Fruit fly (Drosophila melanogaster) whole organism, prepupa: Measurements from ENCODE around the gene CG13359.

ENCODE experiments used
- CG10631 ChIP-seq: fragments of 200-800 bp; sonication (Bioruptor generic); optimal IDR thresholded peaks from 2 replicates; lab custom pipeline; 2016; ENCODE audit warnings: missing biosample characterization, missing genetic modification characterization
- CG11902 ChIP-seq: fragments of 200-800 bp; sonication (Bioruptor generic); optimal IDR thresholded peaks from 3 replicates; lab custom pipeline; 2016; ENCODE audit warnings: missing biosample characterization, missing genetic modification characterization
- CG15336 ChIP-seq: fragments of 200-800 bp; sonication (Bioruptor generic); IDR thresholded peaks from 2 replicates; pipeline ENCODE4 v1.3.6; 2022; ENCODE audit warnings: missing biosample characterization, missing genetic modification characterization
- CG1621 ChIP-seq: fragments of 200-800 bp; sonication (Bioruptor generic); optimal IDR thresholded peaks from 3 replicates; lab custom pipeline; 2018; ENCODE audit warnings: missing biosample characterization, mild to moderate bottlenecking, missing genetic modification characterization
- CG16779 ChIP-seq: fragments of 200-800 bp; sonication (Bioruptor generic); optimal IDR thresholded peaks from 3 replicates; lab custom pipeline; 2017; ENCODE audit warnings: missing biosample characterization, mild to moderate bottlenecking, missing genetic modification characterization
- CG3032 ChIP-seq: fragments of 200-800 bp; optimal IDR thresholded peaks from 2 replicates; lab custom pipeline; 2019; ENCODE audit warnings: missing biosample characterization, mild to moderate bottlenecking, missing genetic modification characterization, moderate library complexity
- CG31627 ChIP-seq: fragments of 200-800 bp; sonication (Bioruptor generic); optimal IDR thresholded peaks from 3 replicates; lab custom pipeline; 2016; ENCODE audit warnings: missing biosample characterization, missing genetic modification characterization
- CG32006 ChIP-seq: fragments of 200-800 bp; sonication (Bioruptor generic); optimal IDR thresholded peaks from 3 replicates; lab custom pipeline; 2017; ENCODE audit warnings: missing biosample characterization, mild to moderate bottlenecking, missing genetic modification characterization
- CG34406 ChIP-seq: fragments of 200-800 bp; sonication (Bioruptor generic); optimal IDR thresholded peaks from 3 replicates; lab custom pipeline; 2016; ENCODE audit warnings: missing biosample characterization, missing genetic modification characterization
- CG4318 ChIP-seq: fragments of 200-800 bp; sonication (Bioruptor generic); optimal IDR thresholded peaks from 3 replicates; lab custom pipeline; 2017; ENCODE audit warnings: missing biosample characterization, mild to moderate bottlenecking, missing genetic modification characterization
- CG6276 ChIP-seq: fragments of 200-800 bp; sonication (Bioruptor generic); optimal IDR thresholded peaks from 2 replicates; lab custom pipeline; 2017; ENCODE audit warnings: missing biosample characterization, mild to moderate bottlenecking, missing genetic modification characterization
- CG6792 ChIP-seq: fragments of 200-800 bp; sonication (Bioruptor generic); optimal IDR thresholded peaks from 3 replicates; lab custom pipeline; 2016; ENCODE audit warnings: missing biosample characterization, missing genetic modification characterization
- CG6854 ChIP-seq: fragments of 200-800 bp; sonication (Bioruptor generic); optimal IDR thresholded peaks from 2 replicates; lab custom pipeline; 2017; ENCODE audit warnings: missing biosample characterization, mild to moderate bottlenecking, missing genetic modification characterization
- CG7368 ChIP-seq: fragments of 200-800 bp; sonication (Bioruptor generic); optimal IDR thresholded peaks from 3 replicates; lab custom pipeline; 2016; ENCODE audit warnings: missing biosample characterization, missing genetic modification characterization
- CG8119 ChIP-seq: fragments of 200-800 bp; sonication (Bioruptor generic); IDR thresholded peaks from 3 replicates; pipeline ENCODE4 v1.3.6; 2022; ENCODE audit warnings: missing biosample characterization, missing genetic modification characterization
- CG8319 ChIP-seq: fragments of 200-800 bp; sonication (Bioruptor generic); optimal IDR thresholded peaks from 3 replicates; lab custom pipeline; 2016; ENCODE audit warnings: missing biosample characterization, missing genetic modification characterization
- CG8632 ChIP-seq: fragments of 200-800 bp; sonication (Bioruptor generic); optimal IDR thresholded peaks from 3 replicates; lab custom pipeline; 2016; ENCODE audit warnings: missing biosample characterization, missing genetic modification characterization
- CG9139 ChIP-seq: fragments of 200-800 bp; sonication (Bioruptor generic); optimal IDR thresholded peaks from 3 replicates; lab custom pipeline; 2017; ENCODE audit warnings: missing biosample characterization, mild to moderate bottlenecking, missing genetic modification characterization
- Eip78C ChIP-seq: fragments of 200-800 bp; sonication (Bioruptor generic); peaks from one replicate; lab custom pipeline; 2016; ENCODE audit warnings: missing biosample characterization, missing genetic modification characterization
- Eip93F ChIP-seq: fragments of 200-800 bp; sonication (Bioruptor generic); optimal IDR thresholded peaks from 2 replicates; lab custom pipeline; 2016; ENCODE audit warnings: missing biosample characterization, mild to moderate bottlenecking, missing genetic modification characterization
- Ets21C ChIP-seq: fragments of 200-800 bp; sonication (Bioruptor generic); optimal IDR thresholded peaks from 3 replicates; lab custom pipeline; 2016; ENCODE audit warnings: missing biosample characterization, missing genetic modification characterization
- Ets96B ChIP-seq: fragments of 200-800 bp; optimal IDR thresholded peaks from 2 replicates; lab custom pipeline; 2019; ENCODE audit warnings: missing biosample characterization, mild to moderate bottlenecking, missing genetic modification characterization, moderate library complexity
- Gug ChIP-seq: fragments of 200-800 bp; sonication (Bioruptor generic); IDR thresholded peaks from 2 replicates; pipeline ENCODE4 v1.3.6; 2022; ENCODE audit warnings: missing biosample characterization, missing genetic modification characterization
- Hr38 ChIP-seq: sonication (Bioruptor generic); optimal IDR thresholded peaks from 2 replicates; lab custom pipeline; 2016; ENCODE audit warnings: missing biosample characterization, missing genetic modification characterization
- Hr39 ChIP-seq: fragments of 200-800 bp; sonication (Bioruptor generic); optimal IDR thresholded peaks from 2 replicates; lab custom pipeline; 2016; ENCODE audit warnings: missing biosample characterization, missing genetic modification characterization
- Met ChIP-seq: fragments of 200-800 bp; sonication (Bioruptor generic); optimal IDR thresholded peaks from 3 replicates; lab custom pipeline; 2016; ENCODE audit warnings: missing biosample characterization, missing genetic modification characterization
- OdsH ChIP-seq: fragments of 200-800 bp; sonication (Bioruptor generic); optimal IDR thresholded peaks from 3 replicates; lab custom pipeline; 2016; ENCODE audit warnings: missing biosample characterization, missing genetic modification characterization
- Smox ChIP-seq: fragments of 200-800 bp; sonication (Bioruptor generic); optimal IDR thresholded peaks from 3 replicates; lab custom pipeline; 2016; ENCODE audit warnings: missing biosample characterization, missing genetic modification characterization
- Sox102F ChIP-seq: fragments of 200-800 bp; sonication (Bioruptor generic); optimal IDR thresholded peaks from 2 replicates; lab custom pipeline; 2016; ENCODE audit warnings: missing biosample characterization, mild to moderate bottlenecking, missing genetic modification characterization
- Sox14 ChIP-seq: fragments of 200-800 bp; sonication (Bioruptor generic); optimal IDR thresholded peaks from 3 replicates; lab custom pipeline; 2016; ENCODE audit warnings: missing biosample characterization, missing genetic modification characterization
- Sox15 ChIP-seq: fragments of 200-800 bp; sonication (Bioruptor generic); optimal IDR thresholded peaks from 3 replicates; lab custom pipeline; 2016; ENCODE audit warnings: missing biosample characterization, missing genetic modification characterization
- acj6 ChIP-seq: fragments of 200-800 bp; sonication (Bioruptor generic); optimal IDR thresholded peaks from 3 replicates; lab custom pipeline; 2016; ENCODE audit warnings: missing biosample characterization, missing genetic modification characterization
- cyc ChIP-seq: fragments of 200-800 bp; sonication (Bioruptor generic); optimal IDR thresholded peaks from 3 replicates; lab custom pipeline; 2016; ENCODE audit warnings: missing biosample characterization, missing genetic modification characterization
- dac ChIP-seq: fragments of 200-800 bp; sonication (Bioruptor generic); optimal IDR thresholded peaks from 2 replicates; lab custom pipeline; 2017; ENCODE audit warnings: missing biosample characterization, mild to moderate bottlenecking, missing genetic modification characterization
- dsx ChIP-seq: fragments of 200-800 bp; optimal IDR thresholded peaks from 3 replicates; lab custom pipeline; 2019; ENCODE audit warnings: missing biosample characterization, mild to moderate bottlenecking, missing genetic modification characterization, moderate library complexity; ENCODE audit not compliant: poor library complexity, severe bottlenecking
- eg ChIP-seq: fragments of 200-800 bp; sonication (Bioruptor generic); IDR thresholded peaks from 3 replicates; pipeline ENCODE4 v1.3.6; 2022; ENCODE audit warnings: missing biosample characterization, missing genetic modification characterization
- esn ChIP-seq: fragments of 200-800 bp; sonication (Bioruptor generic); optimal IDR thresholded peaks from 2 replicates; lab custom pipeline; 2016; ENCODE audit warnings: missing biosample characterization, mild to moderate bottlenecking, missing genetic modification characterization, moderate library complexity
- fd59A ChIP-seq: fragments of 200-800 bp; sonication (Bioruptor generic); optimal IDR thresholded peaks from 2 replicates; lab custom pipeline; 2017; ENCODE audit warnings: missing biosample characterization, mild to moderate bottlenecking, missing genetic modification characterization, missing genetic modification reagents
- fkh ChIP-seq: fragments of 200-800 bp; sonication (Bioruptor generic); optimal IDR thresholded peaks from 3 replicates; lab custom pipeline; 2017; ENCODE audit warnings: missing biosample characterization, mild to moderate bottlenecking, missing genetic modification characterization, moderate library complexity
- lz ChIP-seq: fragments of 200-800 bp; sonication (Bioruptor generic); optimal IDR thresholded peaks from 3 replicates; lab custom pipeline; 2016; ENCODE audit warnings: missing biosample characterization, missing genetic modification characterization
- net ChIP-seq: fragments of 200-800 bp; sonication (Bioruptor generic); optimal IDR thresholded peaks from 3 replicates; lab custom pipeline; 2016; ENCODE audit warnings: missing biosample characterization, missing genetic modification characterization
- pdm3 ChIP-seq: fragments of 200-800 bp; sonication (Bioruptor generic); optimal IDR thresholded peaks from 3 replicates; lab custom pipeline; 2016; ENCODE audit warnings: missing biosample characterization, missing genetic modification characterization
- spab ChIP-seq: fragments of 200-800 bp; sonication (Bioruptor generic); optimal IDR thresholded peaks from 2 replicates; lab custom pipeline; 2017; ENCODE audit warnings: missing biosample characterization, mild to moderate bottlenecking, missing genetic modification characterization, missing genetic modification reagents
- ss ChIP-seq, 2 experiments: fragments of 200-800 bp; sonication (Bioruptor generic); optimal IDR thresholded peaks; 2 replicates in 1 of 2; 3 replicates in 1 of 2; lab custom pipeline; 2017 to 2018; ENCODE audit warnings: mild to moderate bottlenecking in 2 of 2, missing biosample characterization in 2 of 2, missing genetic modification characterization in 2 of 2, moderate library complexity in 1 of 2
- svp ChIP-seq: fragments of 200-800 bp; sonication (Bioruptor generic); peaks from one replicate; lab custom pipeline; 2016; ENCODE audit warnings: missing biosample characterization, missing genetic modification characterization
- vri ChIP-seq: fragments of 200-800 bp; sonication (Bioruptor generic); optimal IDR thresholded peaks from 3 replicates; lab custom pipeline; 2016; ENCODE audit warnings: missing biosample characterization, mild to moderate bottlenecking, missing genetic modification characterization

The CG13359 gene

DNA sequence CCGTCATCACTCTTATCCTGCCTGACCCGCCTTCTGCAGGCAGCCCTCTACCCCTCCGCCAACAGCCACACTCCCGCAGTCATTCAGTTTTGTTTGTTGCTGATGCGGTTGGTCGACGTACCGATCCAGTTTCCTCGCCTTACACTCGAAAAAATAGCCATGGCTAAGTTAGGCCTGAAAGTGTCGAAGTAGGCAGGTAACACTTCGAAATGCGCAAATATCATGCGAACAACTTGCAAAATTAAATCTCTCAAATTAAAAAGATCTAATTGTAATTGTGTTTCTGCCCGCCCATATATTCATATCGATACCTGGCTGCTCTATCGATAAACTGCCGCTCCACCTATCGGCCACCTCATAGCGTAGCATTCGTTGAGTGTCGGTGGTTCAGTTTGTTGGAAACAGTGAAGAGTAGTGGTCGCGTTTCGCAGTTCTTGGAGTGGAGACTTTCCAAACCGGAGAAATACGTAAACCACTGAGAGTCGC, 33.6 kb downstream of the CG13359 start, which contains the start of gene fz3 (continued):
- TF ChIP-seq OdsH (GFP tag; lab: Kevin White, UChicago): peak; percentile 70
- peak; percentile 71 for TF ChIP-seq cyc (GFP tag; lab: Kevin White, UChicago)
- TF ChIP-seq CG8119 (GFP tag; lab: Robert Waterston, UW): peak; percentile 64; the same call in 2 of the 3 replicates
- TF ChIP-seq CG9139: peak; percentile 44
- TF ChIP-seq Hr39 (GFP tag; lab: Kevin White, UChicago): peak; percentile 74
- TF ChIP-seq CG15336: peak; percentile 74
- TF ChIP-seq CG1621 (tag; lab: Kevin White, UChicago): peak; percentile 72
- peak; percentile 81 for TF ChIP-seq lz (GFP tag; lab: Kevin White, UChicago)

DNA sequence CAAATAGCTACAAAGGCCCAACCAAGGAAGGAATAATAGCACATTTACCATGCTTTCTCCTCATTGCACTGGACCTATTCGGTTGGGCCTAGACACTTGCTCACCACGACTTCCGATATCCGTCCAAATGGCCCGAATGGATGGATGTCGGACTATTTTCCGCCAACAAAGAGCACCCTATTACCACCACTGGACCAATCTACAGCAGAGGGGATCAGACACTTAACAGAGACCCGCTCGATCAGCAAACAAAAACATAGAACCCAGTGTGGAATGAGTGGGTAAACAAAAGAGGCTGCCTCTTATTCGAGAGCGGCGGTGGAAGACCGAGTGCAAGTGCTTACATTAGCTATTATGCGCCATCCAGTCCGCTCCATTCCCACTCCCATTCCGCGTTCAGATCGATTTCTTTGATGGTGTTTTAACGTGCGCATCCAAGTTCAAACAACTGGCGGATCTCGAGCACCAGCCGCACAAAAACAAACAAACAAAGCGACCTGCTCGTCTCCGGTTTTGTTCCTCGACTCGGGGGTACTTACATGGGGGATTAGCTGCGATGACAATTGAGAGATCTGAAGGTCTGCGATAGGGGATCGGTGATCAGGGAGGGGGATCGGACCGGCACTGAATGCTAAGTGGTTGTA, 34.7 kb downstream of the CG13359 start:
- no peak for TF ChIP-seq Hr38 (GFP tag; lab: Kevin White, UChicago)
- TF ChIP-seq fkh: peak; percentile 85

DNA sequence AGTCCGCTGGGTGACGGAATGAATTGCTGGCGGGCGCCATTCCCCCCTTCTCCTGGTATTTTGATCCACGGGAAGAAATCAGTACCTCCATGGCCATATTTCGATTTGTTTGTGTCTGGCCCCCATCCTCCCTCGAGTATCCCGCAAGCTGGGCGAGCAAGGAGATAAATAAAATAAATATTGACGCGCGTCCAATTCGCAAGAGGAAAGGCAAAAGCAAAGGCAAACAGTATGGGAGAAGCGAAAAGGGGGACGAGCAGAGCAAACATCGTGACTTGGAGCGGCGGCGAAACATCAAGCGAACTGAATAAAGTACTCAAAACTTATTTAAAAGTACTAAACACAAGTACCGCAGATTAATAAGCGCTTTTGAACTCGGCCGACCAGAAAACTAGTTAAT, 35.3 kb downstream of the CG13359 start:
- no peak for TF ChIP-seq Eip93F (GFP tag; lab: Kevin White, UChicago)
- 0 out of 3 replicates have a peak, but pooled peaks have one; percentile 30 for TF ChIP-seq eg (GFP tag; lab: Robert Waterston, UW)
- TF ChIP-seq Gug: no peak
- TF ChIP-seq fd59A: peak; percentile 20
- TF ChIP-seq Ets96B (tag; lab: Kevin White, UChicago): peak; percentile 34
- peak; percentile 27 to 70 for TF ChIP-seq ss (GFP tag; optimal IDR thresholded peaks at IDR 0.05; lab: Kevin White, UChicago)
- peak; percentile 63 for TF ChIP-seq CG6792
- TF ChIP-seq Ets21C (GFP tag; lab: Kevin White, UChicago): no peak
- peak; percentile 27 for TF ChIP-seq lz (GFP tag; lab: Kevin White, UChicago)
- TF ChIP-seq Eip78C (GFP tag; lab: Kevin White, UChicago): peak; percentile 89
- no peak for TF ChIP-seq CG4318 (GFP tag; lab: Kevin White, UChicago)
- no peak for TF ChIP-seq CG32006 (GFP tag; lab: Kevin White, UChicago)
- peak; percentile 69 for TF ChIP-seq esn (GFP tag; lab: Kevin White, UChicago)
- TF ChIP-seq Hr39 (GFP tag; lab: Kevin White, UChicago): no peak
- TF ChIP-seq CG31627 (GFP tag; lab: Kevin White, UChicago): peak; percentile 19
- peak; percentile 65 for TF ChIP-seq Sox102F
- peak; percentile 48 for TF ChIP-seq CG10631
- peak; percentile 77 for TF ChIP-seq CG6854 (GFP tag; lab: Kevin White, UChicago)
- peak; percentile 47 for TF ChIP-seq CG1621 (tag; lab: Kevin White, UChicago)
- TF ChIP-seq dsx (GFP tag; lab: Kevin White, UChicago): peak; percentile 14
- TF ChIP-seq CG15336: no peak
- TF ChIP-seq CG3032: peak; percentile 25
- TF ChIP-seq vri (GFP tag; lab: Kevin White, UChicago): peak; percentile 49
- peak; percentile 23 for TF ChIP-seq CG8319 (GFP tag; lab: Kevin White, UChicago)
- peak; percentile 28 for TF ChIP-seq pdm3 (GFP tag; lab: Kevin White, UChicago)
- TF ChIP-seq Hr38 (GFP tag; lab: Kevin White, UChicago): no peak
- TF ChIP-seq CG11902 (GFP tag; lab: Kevin White, UChicago): no peak
- TF ChIP-seq svp (GFP tag; lab: Kevin White, UChicago): no peak
- peak; percentile 16 for TF ChIP-seq spab (GFP tag; lab: Kevin White, UChicago)
- TF ChIP-seq Smox (GFP tag; lab: Kevin White, UChicago): peak; percentile 44
- TF ChIP-seq cyc (GFP tag; lab: Kevin White, UChicago): peak; percentile 19
- TF ChIP-seq Met (GFP tag; lab: Kevin White, UChicago): peak; percentile 47
- TF ChIP-seq acj6 (GFP tag; lab: Kevin White, UChicago): peak; percentile 19
- no peak for TF ChIP-seq CG6276 (GFP tag; lab: Kevin White, UChicago)
- peak; percentile 64 for TF ChIP-seq CG8632 (GFP tag; lab: Kevin White, UChicago)
- TF ChIP-seq CG7368: peak; percentile 57
- TF ChIP-seq dac (GFP tag; lab: Kevin White, UChicago): no peak
- no peak for TF ChIP-seq Sox15 (GFP tag; lab: Kevin White, UChicago)
- peak; percentile 26 for TF ChIP-seq Sox14
- TF ChIP-seq CG16779 (tag; lab: Kevin White, UChicago): no peak
- peak; percentile 7 for TF ChIP-seq CG9139
- peak; percentile 53 for TF ChIP-seq CG34406 (GFP tag; lab: Kevin White, UChicago)
- peak; percentile 52 for TF ChIP-seq net (GFP tag; lab: Kevin White, UChicago)
